Fruit fly (Drosophila melanogaster) whole organism, adult: ENCODE measurements around the gene Polr1E.

Source experiments
- CG7101 ChIP-seq: fragments of 200-800 bp; sonication (Bioruptor generic); optimal IDR thresholded peaks from 2 replicates; lab custom pipeline; 2018; ENCODE audit warnings: missing biosample characterization, mild to moderate bottlenecking, missing genetic modification characterization, moderate library complexity
- cnc ChIP-seq, 2 experiments: fragments of >200 bp; optimal IDR thresholded peaks; 2 replicates each; lab custom pipeline; 2017
- kay ChIP-seq: fragments of 200-800 bp; sonication (Bioruptor generic); peaks from one replicate; lab custom pipeline; 2016; ENCODE audit warnings: missing biosample characterization, missing genetic modification characterization, borderline replicate concordance

dm6 chr3R:18302749-18303148 is 1.2 kb upstream of the Polr1E start, which contains the start of gene CG7126:
- TF ChIP-seq cnc (optimal IDR thresholded peaks at IDR 0.05; lab: Kevin White, UChicago) (no peak), CG7101 (tag; lab: Kevin White, UChicago) (no peak), kay (GFP tag; lab: Kevin White, UChicago) (no peak)
